Fruit fly (Drosophila melanogaster) whole organism, embryonic: ENCODE results near the gene galectin.
A peak's percentile ranks its signal among the peaks of the same experiment; 100 is the strongest.

ENCODE experiments used
- Antp ChIP-seq: fragments of 200-800 bp; sonication (Bioruptor generic); optimal IDR thresholded peaks from 3 replicates; lab custom pipeline; 2016; ENCODE audit warnings: missing biosample characterization, missing genetic modification characterization
- CG11398 ChIP-seq: fragments of 200-800 bp; sonication (Bioruptor generic); optimal IDR thresholded peaks from 2 replicates; lab custom pipeline; 2016; ENCODE audit warnings: missing biosample characterization, missing genetic modification characterization
- CG11456 ChIP-seq: fragments of 200-800 bp; sonication (Bioruptor generic); IDR thresholded peaks from 3 replicates; pipeline ENCODE4 v1.3.6; 2022; ENCODE audit warnings: missing biosample characterization, missing genetic modification characterization
- CG12659 ChIP-seq: fragments of 200-800 bp; sonication (Bioruptor generic); optimal IDR thresholded peaks from 3 replicates; lab custom pipeline; 2017; ENCODE audit warnings: mild to moderate bottlenecking, missing biosample characterization, missing genetic modification reagents, missing genetic modification characterization
- CG13296 ChIP-seq: fragments of 200-800 bp; sonication (Bioruptor generic); optimal IDR thresholded peaks from 3 replicates; lab custom pipeline; 2018; ENCODE audit warnings: missing biosample characterization, mild to moderate bottlenecking, missing genetic modification characterization
- CG18599 ChIP-seq: fragments of 200-800 bp; sonication (Bioruptor generic); optimal IDR thresholded peaks from 3 replicates; lab custom pipeline; 2017; ENCODE audit warnings: missing biosample characterization, missing genetic modification characterization, mild to moderate bottlenecking, moderate library complexity, missing genetic modification reagents
- CG3995 ChIP-seq: fragments of 200-800 bp; sonication (Bioruptor generic); optimal IDR thresholded peaks from 3 replicates; lab custom pipeline; 2016; ENCODE audit warnings: missing biosample characterization, missing genetic modification characterization
- CG4854 ChIP-seq: fragments of 200-800 bp; sonication (Bioruptor generic); optimal IDR thresholded peaks from 2 replicates; lab custom pipeline; 2016; ENCODE audit warnings: missing biosample characterization, missing genetic modification characterization, inconsistent platforms
- CG7745 ChIP-seq: fragments of 200-800 bp; sonication (Bioruptor generic); optimal IDR thresholded peaks from 2 replicates; lab custom pipeline; 2018; ENCODE audit warnings: missing biosample characterization, mild to moderate bottlenecking, missing genetic modification characterization, moderate library complexity
- CTCF ChIP-seq: fragments of 200-800 bp; sonication (Bioruptor generic); optimal IDR thresholded peaks from 2 replicates; lab custom pipeline; 2017; ENCODE audit warnings: missing biosample characterization, mild to moderate bottlenecking, missing genetic modification characterization, moderate library complexity
- D ChIP-seq, 2 experiments: fragments of 200-800 bp in 1 of 2; fragments of >200 bp in 1 of 2; sonication (Bioruptor generic) in 1 of 2; optimal IDR thresholded peaks; 2 replicates in 1 of 2; 3 replicates in 1 of 2; lab custom pipeline; 2017; ENCODE audit warnings: mild to moderate bottlenecking in 1 of 2, missing biosample characterization in 1 of 2, missing genetic modification characterization in 1 of 2, missing genetic modification reagents in 1 of 2
- Dbx ChIP-seq: fragments of 200-800 bp; sonication (Bioruptor generic); IDR thresholded peaks from 3 replicates; pipeline ENCODE4 v1.3.6; 2022; ENCODE audit warnings: missing biosample characterization, missing genetic modification characterization
- Dip2 ChIP-seq: fragments of 200-800 bp; sonication (Bioruptor generic); IDR thresholded peaks from 2 replicates; pipeline ENCODE4 v1.3.6; 2022; ENCODE audit warnings: missing biosample characterization, missing genetic modification characterization
- Dll ChIP-seq: fragments of 200-800 bp; sonication (Bioruptor generic); IDR thresholded peaks from 4 replicates; pipeline ENCODE4 v1.3.6; 2022; ENCODE audit warnings: missing biosample characterization, missing genetic modification characterization; ENCODE audit not compliant: partially characterized antibody
- Doc3 ChIP-seq: fragments of 200-800 bp; sonication (Bioruptor generic); IDR thresholded peaks from 3 replicates; pipeline ENCODE4 v1.3.6; 2022; ENCODE audit warnings: missing biosample characterization, missing genetic modification characterization; ENCODE audit not compliant: partially characterized antibody
- Ets97D ChIP-seq: fragments of 200-800 bp; sonication (Bioruptor generic); optimal IDR thresholded peaks from 3 replicates; lab custom pipeline; 2016; ENCODE audit warnings: missing biosample characterization, missing genetic modification characterization
- H15 ChIP-seq: fragments of 200-800 bp; sonication (Bioruptor generic); IDR thresholded peaks from 3 replicates; pipeline ENCODE4 v1.3.6; 2022; ENCODE audit warnings: missing biosample characterization, missing genetic modification characterization
- HLHmδ ChIP-seq: fragments of 200-800 bp; sonication (Bioruptor generic); optimal IDR thresholded peaks from 2 replicates; lab custom pipeline; 2018; ENCODE audit warnings: missing biosample characterization, mild to moderate bottlenecking, missing genetic modification characterization, moderate library complexity
- Med ChIP-seq: fragments of 200-800 bp; sonication (Bioruptor generic); peaks from one replicate; lab custom pipeline; 2016; ENCODE audit warnings: missing biosample characterization, missing genetic modification characterization, mild to moderate bottlenecking, inconsistent platforms, moderate library complexity
- Opbp ChIP-seq: fragments of 200-800 bp; sonication (Bioruptor generic); IDR thresholded peaks from 3 replicates; pipeline ENCODE4 v1.3.6; 2022; ENCODE audit warnings: missing biosample characterization, missing genetic modification characterization; ENCODE audit not compliant: partially characterized antibody
- Pdp1 ChIP-seq, 2 experiments: fragments of 200-800 bp; sonication (Bioruptor generic); optimal IDR thresholded peaks; 3 replicates each; lab custom pipeline; 2016; ENCODE audit warnings: missing biosample characterization in 2 of 2, missing genetic modification characterization in 2 of 2, mild to moderate bottlenecking in 1 of 2, moderate library complexity in 1 of 2
- Ptx1 ChIP-seq: fragments of 200-800 bp; sonication (Bioruptor generic); IDR thresholded peaks from 2 replicates; pipeline ENCODE4 v1.3.6; 2022; ENCODE audit warnings: missing biosample characterization, missing genetic modification characterization
- Sin3A ChIP-seq: fragments of >200 bp; optimal IDR thresholded peaks from 2 replicates; lab custom pipeline; 2018
- Sry-β ChIP-seq: fragments of 200-800 bp; sonication (Bioruptor generic); optimal IDR thresholded peaks from 2 replicates; lab custom pipeline; 2018; ENCODE audit warnings: missing biosample characterization, mild to moderate bottlenecking, missing genetic modification characterization, moderate library complexity
- Sry-δ ChIP-seq: fragments of 200-800 bp; sonication (Bioruptor generic); optimal IDR thresholded peaks from 2 replicates; lab custom pipeline; 2016; ENCODE audit warnings: missing biosample characterization, missing genetic modification characterization
- YL-1 ChIP-seq: fragments of 200-800 bp; sonication (Bioruptor generic); optimal IDR thresholded peaks from 3 replicates; lab custom pipeline; 2017; ENCODE audit warnings: missing biosample characterization, mild to moderate bottlenecking, missing genetic modification characterization
- amos ChIP-seq: fragments of 200-800 bp; sonication (Bioruptor generic); IDR thresholded peaks from 2 replicates; pipeline ENCODE4 v1.3.6; 2022; ENCODE audit warnings: missing biosample characterization, missing genetic modification characterization; ENCODE audit not compliant: partially characterized antibody
- caup ChIP-seq: fragments of 200-800 bp; sonication (Bioruptor generic); optimal IDR thresholded peaks from 3 replicates; lab custom pipeline; 2017; ENCODE audit warnings: missing biosample characterization, mild to moderate bottlenecking, missing genetic modification characterization, moderate library complexity; ENCODE audit not compliant: severe bottlenecking
- chinmo ChIP-seq: fragments of 200-800 bp; sonication (Bioruptor generic); IDR thresholded peaks from 4 replicates; pipeline ENCODE4 v1.3.6; 2022; ENCODE audit warnings: missing biosample characterization, missing genetic modification characterization; ENCODE audit not compliant: partially characterized antibody
- ci ChIP-seq: fragments of 200-800 bp; sonication (Bioruptor generic); IDR thresholded peaks from 3 replicates; pipeline ENCODE4 v1.3.6; 2022; ENCODE audit warnings: missing biosample characterization, missing genetic modification characterization
- dm ChIP-seq: fragments of 200-800 bp; sonication (Bioruptor generic); optimal IDR thresholded peaks from 3 replicates; lab custom pipeline; 2016; ENCODE audit warnings: missing biosample characterization, missing genetic modification characterization
- fd3F ChIP-seq: fragments of 200-800 bp; sonication (Bioruptor generic); optimal IDR thresholded peaks from 2 replicates; lab custom pipeline; 2018; ENCODE audit warnings: missing biosample characterization, mild to moderate bottlenecking, missing genetic modification characterization, moderate library complexity
- ftz-f1 ChIP-seq: fragments of 200-800 bp; sonication (Bioruptor generic); optimal IDR thresholded peaks from 2 replicates; lab custom pipeline; 2016; ENCODE audit warnings: missing biosample characterization, missing genetic modification characterization
- knrl ChIP-seq: fragments of 200-800 bp; sonication (Bioruptor generic); IDR thresholded peaks from 3 replicates; pipeline ENCODE4 v1.3.6; 2022; ENCODE audit warnings: missing biosample characterization, missing genetic modification characterization; ENCODE audit not compliant: partially characterized antibody
- lbe ChIP-seq: fragments of 200-800 bp; sonication (Bioruptor generic); optimal IDR thresholded peaks from 2 replicates; lab custom pipeline; 2016; ENCODE audit warnings: missing biosample characterization, mild to moderate bottlenecking, missing genetic modification characterization
- lola ChIP-seq, 3 experiments: fragments of >200 bp in 2 of 3; fragments of 200-800 bp in 1 of 3; sonication (Bioruptor generic) in 1 of 3; optimal IDR thresholded peaks; 2 replicates each; lab custom pipeline; 2017 to 2019; ENCODE audit warnings: missing biosample characterization in 3 of 3, missing genetic modification characterization in 3 of 3, mild to moderate bottlenecking in 1 of 3, moderate library complexity in 1 of 3
- mirr ChIP-seq: fragments of 200-800 bp; sonication (Bioruptor generic); optimal IDR thresholded peaks from 3 replicates; lab custom pipeline; 2018; ENCODE audit warnings: missing biosample characterization, mild to moderate bottlenecking, missing genetic modification characterization
- nerfin-1 ChIP-seq: fragments of 200-800 bp; sonication (Bioruptor generic); optimal IDR thresholded peaks from 3 replicates; lab custom pipeline; 2019; ENCODE audit warnings: missing biosample characterization, mild to moderate bottlenecking, missing genetic modification characterization, moderate library complexity
- nom ChIP-seq: fragments of 200-800 bp; sonication (Bioruptor generic); optimal IDR thresholded peaks from 2 replicates; lab custom pipeline; 2017; ENCODE audit warnings: missing biosample characterization, missing genetic modification characterization, mild to moderate bottlenecking, moderate library complexity, missing genetic modification reagents
- pan ChIP-seq, 4 experiments: fragments of >200 bp in 3 of 4; fragments of 200-800 bp in 1 of 4; sonication (Bioruptor generic) in 1 of 4; optimal IDR thresholded peaks in 3 of 4; IDR thresholded peaks in 1 of 4; 2 replicates each; pipeline versions ENCODE4 v1.3.6 to Lab custom; 2017 to 2022; ENCODE audit warnings: missing biosample characterization in 2 of 4, missing genetic modification characterization in 2 of 4, mixed read lengths in 1 of 4
- sd ChIP-seq: fragments of 200-800 bp; sonication (Bioruptor generic); optimal IDR thresholded peaks from 3 replicates; lab custom pipeline; 2018; ENCODE audit warnings: missing biosample characterization, mild to moderate bottlenecking, missing genetic modification characterization, moderate library complexity
- sens ChIP-seq: fragments of 200-800 bp; sonication (Bioruptor generic); peaks from one replicate; lab custom pipeline; 2016; ENCODE audit warnings: missing biosample characterization, missing genetic modification characterization
- sqz ChIP-seq: fragments of 200-800 bp; sonication (Bioruptor generic); optimal IDR thresholded peaks from 3 replicates; lab custom pipeline; 2018; ENCODE audit warnings: missing biosample characterization, mild to moderate bottlenecking, missing genetic modification characterization
- sug ChIP-seq: fragments of 200-800 bp; optimal IDR thresholded peaks from 2 replicates; lab custom pipeline; 2019; ENCODE audit warnings: missing biosample characterization, mild to moderate bottlenecking, missing genetic modification characterization, moderate library complexity
- unc-4 ChIP-seq: fragments of 200-800 bp; sonication (Bioruptor generic); IDR thresholded peaks from 2 replicates; pipeline ENCODE4 v1.3.6; 2022; ENCODE audit warnings: missing biosample characterization, missing genetic modification characterization; ENCODE audit not compliant: partially characterized antibody

galectin gene

DNA sequence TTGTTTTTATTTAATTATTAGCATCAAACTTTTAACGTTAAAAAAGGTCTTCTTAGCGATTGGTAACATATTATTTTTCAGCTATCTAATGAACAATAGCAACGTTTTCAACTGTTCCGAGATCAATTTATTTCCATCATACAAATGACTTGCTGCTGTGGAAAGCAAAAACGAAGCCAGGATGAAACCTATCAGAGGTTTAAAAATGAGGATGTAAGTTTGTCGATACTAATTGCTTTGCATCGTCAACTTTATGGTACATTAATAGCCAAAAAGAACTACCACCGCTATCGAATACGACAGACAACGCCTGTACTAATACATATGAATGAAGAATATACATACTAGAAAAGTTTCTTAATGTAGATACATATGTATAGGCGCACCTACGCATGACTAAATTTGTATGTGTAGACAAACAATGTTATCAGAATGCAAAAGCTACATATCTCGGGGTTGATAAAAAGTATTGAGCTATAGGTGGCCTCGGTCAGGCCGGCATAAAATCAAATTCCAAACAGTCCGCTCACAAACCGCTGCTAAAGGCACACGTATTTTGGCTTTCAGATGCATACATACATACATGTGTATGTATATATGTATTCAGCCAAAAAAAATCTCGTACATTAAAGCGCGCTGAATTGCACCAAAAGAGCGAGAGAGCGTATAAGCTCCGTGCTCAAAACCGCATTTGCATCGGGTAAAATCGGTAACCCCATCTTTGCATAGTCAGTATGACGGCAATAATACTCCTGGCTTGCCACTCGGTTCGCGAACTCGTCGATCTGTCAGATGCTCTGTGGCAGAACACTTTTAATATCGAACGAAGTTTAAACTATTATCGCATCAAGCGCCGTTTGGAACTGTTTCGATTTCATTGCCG, 553 bp downstream of the galectin start (continued):
- peak; percentile 23 for TF ChIP-seq sqz (GFP tag; lab: Kevin White, UChicago)
- peak; percentile 93 for TF ChIP-seq chinmo (GFP tag; lab: Robert Waterston, UW)
- 0 out of 2 replicates have a peak, but pooled peaks have one; percentile 13 for TF ChIP-seq Ptx1 (GFP tag; lab: Robert Waterston, UW)
- TF ChIP-seq nom (GFP tag; lab: Kevin White, UChicago) = peak; percentile 15
- TF ChIP-seq Doc3 = peak; percentile 45; the same call in 1 of the 3 replicates
- TF ChIP-seq H15 = no peak
- peak; percentile 94 for TF ChIP-seq mirr
- 0 out of 3 replicates have a peak, but pooled peaks have one; percentile 33 for TF ChIP-seq Opbp (GFP tag; lab: Robert Waterston, UW)
- TF ChIP-seq CG18599 (GFP tag; lab: Kevin White, UChicago) = no peak
- no peak for TF ChIP-seq Ets97D (GFP tag; lab: Kevin White, UChicago)
- peak; percentile 29 for TF ChIP-seq CG12659 (GFP tag; lab: Kevin White, UChicago)
- no peak for TF ChIP-seq Sin3A (lab: Kevin White, UChicago)
- TF ChIP-seq Dbx = 0 out of 3 replicates have a peak, but pooled peaks have one; percentile 24
- peak; percentile 8 for TF ChIP-seq fd3F (GFP tag; lab: Kevin White, UChicago)
- TF ChIP-seq sd (tag; lab: Kevin White, UChicago) = peak; percentile 98
- TF ChIP-seq dm (GFP tag; lab: Kevin White, UChicago) = no peak
- peak in 1 of 3 experiments; percentile 29 for TF ChIP-seq lola (GFP tag; optimal IDR thresholded peaks at IDR 0.05; lab: Kevin White, UChicago)
- peak; percentile 12; the same call in 1 of the 3 replicates for TF ChIP-seq knrl
- TF ChIP-seq pan (optimal IDR thresholded peaks at IDR 0.05; lab: Kevin White, UChicago) = no peak
- peak in 1 of 2 experiments; percentile 41 for TF ChIP-seq pan (GFP tag; optimal IDR thresholded peaks at IDR 0.05 in 1 of 2, IDR thresholded peaks at IDR 0.05 in 1 of 2)
- TF ChIP-seq CG3995 (GFP tag; lab: Kevin White, UChicago) = peak; percentile 2
- TF ChIP-seq CTCF (GFP tag; lab: Kevin White, UChicago) = peak; percentile 91
- no peak for TF ChIP-seq CG11398 (GFP tag; lab: Kevin White, UChicago)
- peak; percentile 30 for TF ChIP-seq lbe (GFP tag; lab: Kevin White, UChicago)
- no peak for TF ChIP-seq CG4854 (GFP tag; lab: Kevin White, UChicago)
- peak; percentile 9 for TF ChIP-seq caup (GFP tag; lab: Kevin White, UChicago)
- no peak for TF ChIP-seq CG7745 (tag; lab: Kevin White, UChicago)
- peak; percentile 58 for TF ChIP-seq sens (GFP tag; lab: Kevin White, UChicago)
- TF ChIP-seq HLHmδ = no peak
- peak; percentile 9 for TF ChIP-seq CG13296 (GFP tag; lab: Kevin White, UChicago)
- peak; percentile 66 for TF ChIP-seq ftz-f1 (GFP tag; lab: Kevin White, UChicago)
- no peak for TF ChIP-seq CG11456 (GFP tag; lab: Robert Waterston, UW)
- peak; percentile 53 for TF ChIP-seq YL-1 (GFP tag; lab: Kevin White, UChicago)
- TF ChIP-seq Dip2 (GFP tag; lab: Robert Waterston, UW) = peak; percentile 86; the same call in 1 of the 2 replicates
- TF ChIP-seq Dll (GFP tag; lab: Robert Waterston, UW) = peak; percentile 41; the same call in 1 of the 4 replicates
- TF ChIP-seq Antp (GFP tag; lab: Kevin White, UChicago) = no peak
- no peak for TF ChIP-seq D (optimal IDR thresholded peaks at IDR 0.05; lab: Kevin White, UChicago)
- no peak for TF ChIP-seq D (GFP tag; optimal IDR thresholded peaks at IDR 0.05; lab: Kevin White, UChicago)
- TF ChIP-seq Med (GFP tag; lab: Kevin White, UChicago) = peak; percentile 77
- TF ChIP-seq unc-4 (GFP tag; lab: Robert Waterston, UW) = peak; percentile 28; the same call in 1 of the 2 replicates
- TF ChIP-seq ci (GFP tag; lab: Robert Waterston, UW) = peak; percentile 24; the same call in 1 of the 3 replicates
- peak; percentile 51 for TF ChIP-seq Sry-δ (GFP tag; lab: Kevin White, UChicago)
- TF ChIP-seq nerfin-1 = no peak
- peak in 1 of 2 experiments; percentile 88 for TF ChIP-seq Pdp1 (GFP tag; optimal IDR thresholded peaks at IDR 0.05; lab: Kevin White, UChicago)
- peak; percentile 24 for TF ChIP-seq sug (tag; lab: Kevin White, UChicago)
- TF ChIP-seq amos = peak; percentile 35; the same call in 1 of the 2 replicates
- TF ChIP-seq Sry-β = peak; percentile 16
